Worm (Caenorhabditis elegans) whole organism, midembryonic: Measurements from ENCODE around the gene F35C5.3.

Experiments used
- T22C8.4 ChIP-seq: fragments of 200-800 bp; sonication (Bioruptor generic); IDR thresholded peaks from 2 replicates; pipeline ENCODE4 v1.3.6; 2022; ENCODE audit warnings: missing genetic modification characterization, missing compliant biosample characterization
- cog-1 ChIP-seq: sonication (generic microtip); optimal IDR thresholded peaks from 2 replicates; lab custom pipeline; 2016; ENCODE audit warnings: missing genetic modification characterization, missing compliant biosample characterization
- flt-1 ChIP-seq: fragments of 200-800 bp; sonication (Bioruptor generic); IDR thresholded peaks from 2 replicates; pipeline ENCODE4 v1.3.6; 2022; ENCODE audit warnings: missing genetic modification characterization, missing compliant biosample characterization
- klf-2 ChIP-seq: fragments of 200-800 bp; sonication (Bioruptor generic); conservative IDR thresholded peaks from 2 replicates; pipeline ENCODE4 v1.3.6; 2022; ENCODE audit warnings: missing genetic modification reagents, missing genetic modification characterization, missing compliant biosample characterization
- med-1 ChIP-seq: sonication (generic microtip); optimal IDR thresholded peaks from 2 replicates; lab custom pipeline; 2017; ENCODE audit warnings: missing genetic modification characterization, mild to moderate bottlenecking, missing compliant biosample characterization, antibody characterized with exemption, missing genetic modification reagents; ENCODE audit not compliant: insufficient read depth
- ref-1 ChIP-seq: fragments of 200-800 bp; sonication (Bioruptor generic); conservative IDR thresholded peaks from 2 replicates; pipeline ENCODE4 v1.3.6; 2022; ENCODE audit warnings: missing genetic modification reagents, missing genetic modification characterization, missing compliant biosample characterization
- tab-1 ChIP-seq: fragments of 200-800 bp; sonication (Bioruptor generic); IDR thresholded peaks from 2 replicates; pipeline ENCODE4 v1.3.6; 2022; ENCODE audit warnings: missing genetic modification characterization, missing compliant biosample characterization
- ztf-23 ChIP-seq: fragments of 200-800 bp; sonication (Bioruptor generic); IDR thresholded peaks from 2 replicates; pipeline ENCODE4 v1.3.6; 2022; ENCODE audit warnings: missing genetic modification reagents, missing genetic modification characterization, missing compliant biosample characterization
- ztf-29 ChIP-seq: fragments of 200-800 bp; sonication (Bioruptor generic); IDR thresholded peaks from 2 replicates; pipeline ENCODE4 v1.3.6; 2022; ENCODE audit warnings: missing genetic modification reagents, missing genetic modification characterization, missing compliant biosample characterization

Gene F35C5.3

DNA sequence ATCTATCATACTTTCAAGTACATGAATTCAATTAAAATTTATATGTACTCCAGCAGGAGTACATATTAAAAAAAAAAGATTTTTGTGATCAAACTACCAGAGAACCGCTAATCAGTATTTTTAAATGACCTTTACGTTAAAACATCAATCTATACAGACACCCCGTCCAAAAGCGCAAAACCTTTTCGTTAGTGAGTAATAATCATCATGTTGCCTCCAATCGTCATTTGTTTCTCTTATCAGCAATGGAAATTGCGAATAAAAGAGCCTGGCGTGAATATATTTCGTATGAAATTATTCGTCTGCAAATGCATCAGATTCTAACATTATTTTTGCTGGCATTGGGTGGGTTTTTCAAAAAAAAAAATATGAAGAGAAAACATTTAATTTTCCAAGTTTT is 15.6 kb downstream of the F35C5.3 start, which contains the start of gene clec-66:
clec-66 (plus strand) TSS at position 225 of the 400 bp plus-strand sequence.
- no peak for TF ChIP-seq flt-1 (GFP tag; lab: Robert Waterston, UW)
- TF ChIP-seq ref-1 (GFP tag; lab: Robert Waterston, UW) = no peak
- TF ChIP-seq ztf-23 (GFP tag; lab: Robert Waterston, UW) = no peak
- no peak for TF ChIP-seq klf-2 (GFP tag; lab: Robert Waterston, UW)
- no peak for TF ChIP-seq tab-1 (GFP tag; lab: Robert Waterston, UW)
- no peak for TF ChIP-seq cog-1 (tag; lab: Kevin White, UChicago)
- no peak for TF ChIP-seq T22C8.4 (GFP tag; lab: Robert Waterston, UW)
- no peak for TF ChIP-seq ztf-29 (GFP tag; lab: Robert Waterston, UW)
- no peak for TF ChIP-seq med-1 (GFP tag; lab: Kevin White, UChicago)

DNA sequence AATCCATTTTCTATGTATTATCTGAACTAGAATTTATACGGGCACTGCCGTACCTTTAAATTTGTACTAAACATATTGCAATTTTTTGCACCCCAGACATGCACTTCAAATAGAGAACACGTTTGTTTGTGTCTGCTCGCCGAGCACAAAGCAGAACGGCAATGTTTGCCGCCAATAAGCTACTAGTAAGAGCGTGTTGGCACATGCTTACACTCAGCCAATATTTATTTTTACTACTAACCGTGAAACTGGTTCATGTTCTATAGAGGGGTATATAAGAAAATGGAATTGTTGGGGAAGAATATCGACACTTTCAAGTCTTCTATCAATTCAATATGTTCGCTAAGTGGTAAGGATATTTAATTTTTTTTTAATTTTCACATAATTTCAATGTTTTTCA is 18.5 kb downstream of the F35C5.3 start, which contains the start of gene nspb-11:
nspb-11 (plus strand) TSS at position 301 of the 400 bp plus-strand sequence.
- no peak for TF ChIP-seq klf-2 (GFP tag; lab: Robert Waterston, UW)
- TF ChIP-seq tab-1 (GFP tag; lab: Robert Waterston, UW) = no peak
- TF ChIP-seq ztf-23 (GFP tag; lab: Robert Waterston, UW) = no peak
- no peak for TF ChIP-seq T22C8.4 (GFP tag; lab: Robert Waterston, UW)
- TF ChIP-seq ref-1 (GFP tag; lab: Robert Waterston, UW) = no peak
- TF ChIP-seq ztf-29 (GFP tag; lab: Robert Waterston, UW) = no peak
- no peak for TF ChIP-seq cog-1 (tag; lab: Kevin White, UChicago)
- no peak for TF ChIP-seq flt-1 (GFP tag; lab: Robert Waterston, UW)
- no peak for TF ChIP-seq med-1 (GFP tag; lab: Kevin White, UChicago)

DNA sequence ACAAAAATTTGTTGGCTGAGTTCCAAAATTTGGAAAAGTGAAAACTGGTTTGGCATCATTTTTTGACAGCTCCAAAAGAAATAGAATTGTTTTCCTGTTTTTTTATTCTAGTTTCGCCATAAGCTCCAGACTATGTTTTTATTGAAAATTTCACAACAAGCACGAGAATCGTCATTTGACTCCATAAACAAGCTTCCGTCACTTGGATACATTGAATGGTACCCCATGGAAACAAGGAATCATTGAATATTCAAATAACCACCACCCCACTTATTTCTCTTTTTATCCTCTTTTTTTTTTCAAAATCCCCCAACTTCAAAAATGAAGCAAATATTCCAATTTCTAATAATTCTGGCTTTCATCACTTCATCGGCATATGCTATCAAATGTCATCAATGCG is 20.2 kb downstream of the F35C5.3 start, which contains the start of gene ddn-2:
ddn-2 (plus strand) TSS at position 301 of the 400 bp plus-strand sequence.
- TF ChIP-seq med-1 (GFP tag; lab: Kevin White, UChicago) (no peak), klf-2 (GFP tag; lab: Robert Waterston, UW) (no peak), flt-1 (GFP tag; lab: Robert Waterston, UW) (no peak), T22C8.4 (GFP tag; lab: Robert Waterston, UW) (no peak), cog-1 (tag; lab: Kevin White, UChicago) (no peak), tab-1 (GFP tag; lab: Robert Waterston, UW) (no peak), ref-1 (GFP tag; lab: Robert Waterston, UW) (no peak), ztf-29 (GFP tag; lab: Robert Waterston, UW) (no peak), ztf-23 (GFP tag; lab: Robert Waterston, UW) (no peak)

DNA sequence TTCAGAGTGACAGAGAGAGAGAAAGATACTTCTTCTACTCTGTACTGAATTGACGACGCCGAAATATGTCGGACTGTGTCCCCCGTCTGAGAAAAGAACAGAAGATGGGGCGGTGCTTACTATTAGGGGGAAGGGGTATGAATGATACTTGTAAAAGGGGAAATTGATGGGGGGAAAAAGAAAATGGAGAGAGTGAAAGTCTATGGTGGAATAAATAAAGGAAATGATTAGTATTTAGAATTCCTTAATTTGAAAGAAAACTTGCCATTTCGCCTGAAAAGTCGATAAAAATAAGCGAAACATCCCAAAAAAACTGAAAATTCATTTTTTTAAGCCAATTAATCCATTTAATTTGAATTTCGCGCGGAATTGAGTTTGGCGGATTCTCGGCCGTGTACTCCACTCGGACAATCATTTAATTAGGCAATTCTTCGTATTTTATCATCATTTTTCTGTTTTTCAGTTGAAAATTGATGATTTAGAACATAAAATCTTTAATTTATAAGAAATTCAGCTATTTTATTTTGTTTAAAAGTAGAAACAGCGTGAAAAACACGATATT is 26.0 kb downstream of the F35C5.3 start, which contains the start of gene F35C5.12:
F35C5.12 (minus strand) TSS at position 51 of the 562 bp plus-strand sequence.
- TF ChIP-seq cog-1 (tag; lab: Kevin White, UChicago) (no peak), ztf-29 (GFP tag; lab: Robert Waterston, UW) (no peak), ztf-23 (GFP tag; lab: Robert Waterston, UW) (no peak), med-1 (GFP tag; lab: Kevin White, UChicago) (no peak), T22C8.4 (GFP tag; lab: Robert Waterston, UW) (no peak), flt-1 (GFP tag; lab: Robert Waterston, UW) (no peak), ref-1 (GFP tag; lab: Robert Waterston, UW) (no peak), klf-2 (GFP tag; lab: Robert Waterston, UW) (no peak), tab-1 (GFP tag; lab: Robert Waterston, UW) (no peak)

DNA sequence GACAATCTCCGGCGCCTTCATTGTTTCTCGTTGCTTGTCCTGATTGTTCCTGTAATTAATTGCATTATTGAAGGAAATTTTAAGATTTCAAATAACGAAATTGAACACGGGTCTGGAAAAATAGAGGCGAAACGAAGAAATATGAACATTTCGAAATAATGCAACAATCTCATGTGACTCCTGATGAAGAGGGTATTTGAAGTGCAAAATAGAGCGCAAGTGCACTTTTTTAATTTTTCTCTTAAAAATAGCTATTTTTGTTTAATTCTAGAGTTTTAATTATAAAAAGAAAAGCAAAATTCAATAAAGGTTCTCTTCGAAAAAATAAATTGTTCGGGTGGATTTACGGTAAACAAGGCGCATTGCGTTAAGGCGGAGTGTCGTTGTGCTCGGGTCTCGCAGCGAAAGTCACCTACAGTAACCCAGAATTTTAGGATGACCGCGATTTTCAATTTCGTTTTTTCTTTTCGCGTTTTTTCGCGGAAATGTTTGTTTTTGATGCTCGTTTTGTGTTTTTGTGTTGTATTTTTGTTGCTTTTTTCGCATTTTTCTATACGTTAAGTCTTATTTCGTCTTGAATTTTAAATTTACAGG is 30.5 kb downstream of the F35C5.3 start, which contains the start of the genes F58G1.2 and wago-4:
F58G1.2 (minus strand) TSS at position 51 of the 594 bp plus-strand sequence.
wago-4 (plus strand) TSS at position 592 of the 594 bp plus-strand sequence.
- no peak for TF ChIP-seq ztf-23 (GFP tag; lab: Robert Waterston, UW)

DNA sequence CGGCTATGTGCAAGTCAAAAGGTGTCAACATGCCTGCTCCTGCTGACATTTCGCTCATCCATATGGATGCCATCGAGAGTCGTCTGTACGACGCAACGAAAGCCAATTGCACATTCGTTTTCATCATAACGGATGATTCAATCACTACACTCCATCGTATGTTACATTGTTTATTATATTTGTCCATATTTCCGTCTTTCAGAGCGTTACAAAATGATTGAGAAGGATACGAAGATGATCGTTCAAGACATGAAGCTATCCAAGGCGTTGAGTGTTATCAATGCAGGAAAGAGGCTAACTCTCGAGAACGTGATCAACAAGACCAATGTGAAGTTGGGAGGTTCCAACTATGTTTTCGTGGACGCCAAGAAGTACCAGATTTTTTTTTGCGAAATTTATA is 32.9 kb downstream of the F35C5.3 start:
- TF ChIP-seq flt-1 (GFP tag; lab: Robert Waterston, UW) (no peak), cog-1 (tag; lab: Kevin White, UChicago) (no peak), ztf-23 (GFP tag; lab: Robert Waterston, UW) (no peak), tab-1 (GFP tag; lab: Robert Waterston, UW) (no peak), med-1 (GFP tag; lab: Kevin White, UChicago) (no peak), klf-2 (GFP tag; lab: Robert Waterston, UW) (no peak), ztf-29 (GFP tag; lab: Robert Waterston, UW) (no peak), ref-1 (GFP tag; lab: Robert Waterston, UW) (no peak), T22C8.4 (GFP tag; lab: Robert Waterston, UW) (no peak)

DNA sequence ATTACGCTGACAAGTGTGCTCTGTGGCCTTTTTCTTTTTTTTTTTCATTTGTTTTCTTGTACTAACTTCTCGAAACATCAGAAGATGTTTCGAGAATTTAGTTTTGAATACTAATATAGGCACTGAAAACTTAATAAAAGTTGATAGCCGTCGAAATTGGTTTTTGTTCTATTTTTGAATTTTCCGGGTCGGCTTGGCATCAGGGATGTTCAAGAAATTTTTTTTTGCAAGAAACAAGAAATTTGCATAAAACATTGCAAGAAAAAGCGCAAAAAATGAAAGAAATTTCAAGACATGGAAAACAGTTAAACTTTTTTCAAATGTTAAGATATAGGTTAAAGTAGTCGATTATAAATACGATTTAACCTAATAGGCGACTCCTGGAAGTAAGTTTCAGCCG is 34.7 kb downstream of the F35C5.3 start:
- no peak for TF ChIP-seq cog-1 (tag; lab: Kevin White, UChicago)
- no peak for TF ChIP-seq T22C8.4 (GFP tag; lab: Robert Waterston, UW)
- TF ChIP-seq ztf-23 (GFP tag; lab: Robert Waterston, UW) = no peak
- no peak for TF ChIP-seq klf-2 (GFP tag; lab: Robert Waterston, UW)
- no peak for TF ChIP-seq tab-1 (GFP tag; lab: Robert Waterston, UW)
- no peak for TF ChIP-seq ref-1 (GFP tag; lab: Robert Waterston, UW)
- TF ChIP-seq ztf-29 (GFP tag; lab: Robert Waterston, UW) = no peak
- TF ChIP-seq flt-1 (GFP tag; lab: Robert Waterston, UW) = no peak

DNA sequence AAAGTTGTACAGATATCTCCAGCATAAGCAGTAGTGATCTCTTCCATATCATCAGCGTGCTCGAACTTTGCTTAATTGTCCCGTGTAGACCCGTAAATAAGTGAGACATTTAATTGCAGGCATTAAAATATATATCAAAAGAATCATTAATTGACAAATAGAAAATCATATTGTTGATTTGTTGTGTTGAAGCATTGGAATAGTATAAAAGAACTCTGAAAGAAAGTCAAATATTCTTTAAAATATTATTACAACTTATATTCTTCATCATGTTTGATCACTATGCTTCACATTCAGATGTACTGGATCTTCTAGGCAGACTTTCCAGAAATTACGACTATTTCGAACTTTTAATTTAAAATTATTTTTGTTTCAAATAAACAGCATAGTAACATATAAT is 37.0 kb downstream of the F35C5.3 start, which contains the start of gene F58G1.8:
F58G1.8 (minus strand) TSS at position 101 of the 400 bp plus-strand sequence.
- TF ChIP-seq klf-2 (GFP tag; lab: Robert Waterston, UW) = no peak
- TF ChIP-seq T22C8.4 (GFP tag; lab: Robert Waterston, UW) = no peak
- no peak for TF ChIP-seq cog-1 (tag; lab: Kevin White, UChicago)
- no peak for TF ChIP-seq med-1 (GFP tag; lab: Kevin White, UChicago)
- TF ChIP-seq ztf-29 (GFP tag; lab: Robert Waterston, UW) = no peak
- TF ChIP-seq ztf-23 (GFP tag; lab: Robert Waterston, UW) = no peak
- no peak for TF ChIP-seq tab-1 (GFP tag; lab: Robert Waterston, UW)
- TF ChIP-seq flt-1 (GFP tag; lab: Robert Waterston, UW) = no peak
- no peak for TF ChIP-seq ref-1 (GFP tag; lab: Robert Waterston, UW)
